Worm (Caenorhabditis elegans): ENCODE measurements around the gene F39H12.3.

Gene F39H12.3

ce11 chrX:865214-865613, 23.9 kb upstream of the F39H12.3 start (continued):
- TF ChIP-seq ceh-20 (GFP tag; IDR thresholded peaks at IDR 0.05) (no peak), F49E8.2 (tag; optimal IDR thresholded peaks at IDR 0.05; ENCODE audit: borderline replicate concordance) (no peak)

- TF ChIP-seq mep-1 (tag; optimal IDR thresholded peaks at IDR 0.05), result peak; percentile 54
- 0 out of 2 replicates have a peak, but pooled peaks have one; percentile 14 for TF ChIP-seq lin-1 (GFP tag; IDR thresholded peaks at IDR 0.05)
- no peak for TF ChIP-seq dmd-9 (GFP tag; IDR thresholded peaks at IDR 0.05)
- TF ChIP-seq ZK546.5 (tag; optimal IDR thresholded peaks at IDR 0.05), result no peak
- peak; percentile 11 for TF ChIP-seq ztf-7 (tag; optimal IDR thresholded peaks at IDR 0.05)
- TF ChIP-seq hlh-30 (tag; optimal IDR thresholded peaks at IDR 0.05; ENCODE audit: insufficient read depth), result peak; percentile 74
- peak; percentile 61 to 85 for TF ChIP-seq mdl-1 (tag; optimal IDR thresholded peaks at IDR 0.05)
- TF ChIP-seq hlh-11 (tag; optimal IDR thresholded peaks at IDR 0.05), result peak; percentile 73
- peak; percentile 57 for TF ChIP-seq nhr-25 (tag; optimal IDR thresholded peaks at IDR 0.05; ENCODE audit: borderline replicate concordance, insufficient read depth)
- peak; percentile 85 for TF ChIP-seq nhr-48 (tag; optimal IDR thresholded peaks at IDR 0.05)
- TF ChIP-seq dmd-8 (GFP tag; IDR thresholded peaks at IDR 0.05), result no peak
- TF ChIP-seq hif-1 (tag; optimal IDR thresholded peaks at IDR 0.05), result peak; percentile 79 to 94
- peak; percentile 27 for TF ChIP-seq nhr-77 (tag; optimal IDR thresholded peaks at IDR 0.05)
- TF ChIP-seq ZK337.2 (GFP tag; IDR thresholded peaks at IDR 0.05), result no peak
- TF ChIP-seq cey-2 (tag; optimal IDR thresholded peaks at IDR 0.05; ENCODE audit: borderline replicate concordance, insufficient read depth), result peak; percentile 36
- TF ChIP-seq T20F7.1 (GFP tag; optimal IDR thresholded peaks at IDR 0.05), result no peak
- TF ChIP-seq ceh-28 (tag; optimal IDR thresholded peaks at IDR 0.05), result no peak
- TF ChIP-seq mxl-3 (GFP tag; optimal IDR thresholded peaks at IDR 0.05), result peak; percentile 53
- TF ChIP-seq dmd-6 (GFP tag; IDR thresholded peaks at IDR 0.05), result peak; percentile 53
- TF ChIP-seq nhr-28 (tag; optimal IDR thresholded peaks at IDR 0.05), result peak; percentile 81
- peak; percentile 14 for TF ChIP-seq dve-1 (tag; optimal IDR thresholded peaks at IDR 0.05; ENCODE audit: insufficient read depth)
- TF ChIP-seq ceh-20 (GFP tag; IDR thresholded peaks at IDR 0.05), result 0 out of 2 replicates have a peak, but pooled peaks have one; percentile 46
- TF ChIP-seq unc-39 (tag; optimal IDR thresholded peaks at IDR 0.05), result no peak
- no peak for TF ChIP-seq F10B5.3 (tag; optimal IDR thresholded peaks at IDR 0.05)
- peak in 1 of 2 experiments; percentile 95 for TF ChIP-seq unc-62 (GFP tag; optimal IDR thresholded peaks at IDR 0.05 in 1 of 2)
- TF ChIP-seq unc-62 (tag; optimal IDR thresholded peaks at IDR 0.05), result peak; percentile 19
- TF ChIP-seq lsy-2 (tag; optimal IDR thresholded peaks at IDR 0.05), result peak in 1 of 2 experiments; percentile 35
- peak; percentile 100 for TF ChIP-seq aha-1 (tag)
- peak; percentile 15 for TF ChIP-seq nhr-10 (tag; optimal IDR thresholded peaks at IDR 0.05)
- TF ChIP-seq saeg-2 (GFP tag; IDR thresholded peaks at IDR 0.05), result no peak
These were observed 23.0 kb upstream of the F39H12.3 start for ce11 chrX:864293-864731.

ce11 chrX:863478-863877, 22.2 kb upstream of the F39H12.3 start, which contains the start of gene cdo-1:
cdo-1 (minus strand) TSS chrX:863578.
- TF ChIP-seq Y75B8A.6 (GFP tag; IDR thresholded peaks at IDR 0.05) (no peak), madf-9 (GFP tag; conservative IDR thresholded peaks at IDR 0.05) (no peak), unc-62 (GFP tag; optimal IDR thresholded peaks at IDR 0.05 in 1 of 2) (peak in 1 of 2 experiments; percentile 56), unc-62 (tag; optimal IDR thresholded peaks at IDR 0.05) (no peak)

- TF ChIP-seq zfp-2 (tag; optimal IDR thresholded peaks at IDR 0.05) (no peak), nhr-28 (tag; optimal IDR thresholded peaks at IDR 0.05) (no peak), egl-27 (tag; optimal IDR thresholded peaks at IDR 0.05) (no peak), nhr-48 (tag; optimal IDR thresholded peaks at IDR 0.05) (no peak), F37D6.2 (tag; optimal IDR thresholded peaks at IDR 0.05) (no peak), vab-7 (GFP tag; IDR thresholded peaks at IDR 0.05) (no peak), hlh-11 (tag; optimal IDR thresholded peaks at IDR 0.05) (no peak), ceh-82 (tag; optimal IDR thresholded peaks at IDR 0.05) (no peak)
These were observed 20.1 kb upstream of the F39H12.3 start for ce11 chrX:861378-861777.

Measured in whole organism, L4 larva.